Worm (Caenorhabditis elegans) whole organism, midembryonic: Measurements from ENCODE around the gene hlb-1.

ENCODE experiments used
- T22C8.4 ChIP-seq: fragments of 200-800 bp; sonication (Bioruptor generic); IDR thresholded peaks from 2 replicates; pipeline ENCODE4 v1.3.6; 2022; ENCODE audit warnings: missing genetic modification characterization, missing compliant biosample characterization
- cog-1 ChIP-seq: sonication (generic microtip); optimal IDR thresholded peaks from 2 replicates; lab custom pipeline; 2016; ENCODE audit warnings: missing genetic modification characterization, missing compliant biosample characterization
- flt-1 ChIP-seq: fragments of 200-800 bp; sonication (Bioruptor generic); IDR thresholded peaks from 2 replicates; pipeline ENCODE4 v1.3.6; 2022; ENCODE audit warnings: missing genetic modification characterization, missing compliant biosample characterization
- klf-2 ChIP-seq: fragments of 200-800 bp; sonication (Bioruptor generic); conservative IDR thresholded peaks from 2 replicates; pipeline ENCODE4 v1.3.6; 2022; ENCODE audit warnings: missing genetic modification reagents, missing genetic modification characterization, missing compliant biosample characterization
- med-1 ChIP-seq: sonication (generic microtip); optimal IDR thresholded peaks from 2 replicates; lab custom pipeline; 2017; ENCODE audit warnings: missing genetic modification characterization, mild to moderate bottlenecking, missing compliant biosample characterization, antibody characterized with exemption, missing genetic modification reagents; ENCODE audit not compliant: insufficient read depth
- ref-1 ChIP-seq: fragments of 200-800 bp; sonication (Bioruptor generic); conservative IDR thresholded peaks from 2 replicates; pipeline ENCODE4 v1.3.6; 2022; ENCODE audit warnings: missing genetic modification reagents, missing genetic modification characterization, missing compliant biosample characterization
- tab-1 ChIP-seq: fragments of 200-800 bp; sonication (Bioruptor generic); IDR thresholded peaks from 2 replicates; pipeline ENCODE4 v1.3.6; 2022; ENCODE audit warnings: missing genetic modification characterization, missing compliant biosample characterization
- ztf-23 ChIP-seq: fragments of 200-800 bp; sonication (Bioruptor generic); IDR thresholded peaks from 2 replicates; pipeline ENCODE4 v1.3.6; 2022; ENCODE audit warnings: missing genetic modification reagents, missing genetic modification characterization, missing compliant biosample characterization
- ztf-29 ChIP-seq: fragments of 200-800 bp; sonication (Bioruptor generic); IDR thresholded peaks from 2 replicates; pipeline ENCODE4 v1.3.6; 2022; ENCODE audit warnings: missing genetic modification reagents, missing genetic modification characterization, missing compliant biosample characterization

ce11 chrX:13926029-13926428 is 43.5 kb upstream of the hlb-1 start, which contains the start of gene meg-2:
- no peak for TF ChIP-seq ztf-29
- TF ChIP-seq med-1 (GFP tag; lab: Kevin White, UChicago), result no peak
- TF ChIP-seq tab-1, result no peak
- TF ChIP-seq flt-1 (GFP tag; lab: Robert Waterston, UW), result no peak
- TF ChIP-seq ztf-23, result no peak
- TF ChIP-seq T22C8.4 (GFP tag; lab: Robert Waterston, UW), result no peak
- TF ChIP-seq cog-1 (tag; lab: Kevin White, UChicago), result no peak
- TF ChIP-seq klf-2 (GFP tag; lab: Robert Waterston, UW), result no peak
- TF ChIP-seq ref-1 (GFP tag; lab: Robert Waterston, UW), result no peak
